Worm (Caenorhabditis elegans) whole organism, young adult: ENCODE results near the gene T09A5.5.

Experiments
- B0261.1 ChIP-seq: sonication (generic microtip); optimal IDR thresholded peaks from 2 replicates; lab custom pipeline; 2016; ENCODE audit warnings: mild to moderate bottlenecking, missing genetic modification characterization, moderate library complexity, missing compliant biosample characterization
- B0336.3 ChIP-seq: fragments of 200-800 bp; sonication (Bioruptor generic); IDR thresholded peaks from 2 replicates; pipeline ENCODE4 v1.3.6; 2022; ENCODE audit warnings: missing genetic modification characterization, missing compliant biosample characterization
- C17E4.6 ChIP-seq: fragments of 200-800 bp; sonication (Bioruptor generic); IDR thresholded peaks from 2 replicates; pipeline ENCODE4 v1.3.6; 2022; ENCODE audit warnings: missing genetic modification reagents, missing genetic modification characterization, missing compliant biosample characterization
- D2030.7 ChIP-seq: fragments of 200-800 bp; sonication (Bioruptor generic); IDR thresholded peaks from 2 replicates; pipeline ENCODE4 v1.3.6; 2022; ENCODE audit warnings: missing genetic modification reagents, missing genetic modification characterization, missing compliant biosample characterization
- F33H1.4 ChIP-seq: fragments of 200-800 bp; sonication (Bioruptor generic); IDR thresholded peaks from 2 replicates; pipeline ENCODE4 v1.3.6; 2022; ENCODE audit warnings: missing genetic modification reagents, missing genetic modification characterization, missing compliant biosample characterization
- F37B4.10 ChIP-seq: fragments of 200-800 bp; sonication (Bioruptor generic); IDR thresholded peaks from 2 replicates; pipeline ENCODE4 v1.3.6; 2022; ENCODE audit warnings: missing genetic modification characterization, missing compliant biosample characterization
- F57C9.4 ChIP-seq: sonication (generic microtip); optimal IDR thresholded peaks from 2 replicates; lab custom pipeline; 2017; ENCODE audit warnings: mild to moderate bottlenecking, missing genetic modification characterization, missing compliant biosample characterization
- Y53F4B.3 ChIP-seq: fragments of 200-800 bp; sonication (Bioruptor generic); IDR thresholded peaks from 2 replicates; pipeline ENCODE4 v1.3.6; 2022; ENCODE audit warnings: missing genetic modification reagents, missing genetic modification characterization, missing compliant biosample characterization
- Y53G8AR.9 ChIP-seq: fragments of 200-800 bp; sonication (Bioruptor generic); conservative IDR thresholded peaks from 2 replicates; pipeline ENCODE4 v1.3.6; 2022; ENCODE audit warnings: missing genetic modification reagents, missing genetic modification characterization, missing compliant biosample characterization
- Y67H2A.10 ChIP-seq: fragments of 200-800 bp; sonication (Bioruptor generic); conservative IDR thresholded peaks from 2 replicates; pipeline ENCODE4 v1.3.6; 2022; ENCODE audit warnings: missing genetic modification reagents, missing genetic modification characterization, missing compliant biosample characterization
- Y79H2A.3 ChIP-seq: fragments of 200-800 bp; sonication (Bioruptor generic); conservative IDR thresholded peaks from 2 replicates; pipeline ENCODE4 v1.3.6; 2022; ENCODE audit warnings: missing genetic modification reagents, missing genetic modification characterization, missing compliant biosample characterization
- Y95B8A.8 ChIP-seq: fragments of 200-800 bp; sonication (Bioruptor generic); IDR thresholded peaks from 2 replicates; pipeline ENCODE4 v1.3.6; 2022; ENCODE audit warnings: missing genetic modification reagents, missing genetic modification characterization, missing compliant biosample characterization
- athp-1 ChIP-seq: sonication (generic microtip); optimal IDR thresholded peaks from 2 replicates; lab custom pipeline; 2017; ENCODE audit warnings: mild to moderate bottlenecking, missing genetic modification characterization, missing compliant biosample characterization
- attf-3 ChIP-seq: fragments of 200-800 bp; sonication (Bioruptor generic); conservative IDR thresholded peaks from 2 replicates; pipeline ENCODE4 v1.3.6; 2022; ENCODE audit warnings: missing genetic modification reagents, missing genetic modification characterization, missing compliant biosample characterization
- cebp-1 ChIP-seq, 2 experiments: fragments of 200-800 bp in 1 of 2; sonication (Bioruptor generic) in 1 of 2; sonication (generic microtip) in 1 of 2; IDR thresholded peaks in 1 of 2; optimal IDR thresholded peaks in 1 of 2; 2 replicates each; pipeline versions ENCODE4 v1.3.6 to Lab custom; 2017 to 2022; ENCODE audit warnings: missing compliant biosample characterization in 2 of 2, missing genetic modification characterization in 2 of 2, mild to moderate bottlenecking in 1 of 2, missing genetic modification reagents in 1 of 2, moderate library complexity in 1 of 2
- cebp-2 ChIP-seq: fragments of 200-800 bp; sonication (Bioruptor generic); IDR thresholded peaks from 2 replicates; pipeline ENCODE4 v1.3.6; 2022; ENCODE audit warnings: missing genetic modification characterization, missing compliant biosample characterization
- ceh-100 ChIP-seq: fragments of 200-800 bp; sonication (Bioruptor generic); IDR thresholded peaks from 2 replicates; pipeline ENCODE4 v1.3.6; 2022; ENCODE audit warnings: missing genetic modification reagents, missing genetic modification characterization, missing compliant biosample characterization
- ceh-91 ChIP-seq: fragments of 200-800 bp; sonication (Bioruptor generic); IDR thresholded peaks from 2 replicates; pipeline ENCODE4 v1.3.6; 2022; ENCODE audit warnings: missing genetic modification reagents, missing genetic modification characterization, missing compliant biosample characterization
- chd-7 ChIP-seq: sonication (generic microtip); optimal IDR thresholded peaks from 2 replicates; lab custom pipeline; 2016; ENCODE audit warnings: mild to moderate bottlenecking, missing genetic modification characterization, moderate library complexity, missing compliant biosample characterization
- die-1 ChIP-seq: sonication (generic microtip); optimal IDR thresholded peaks from 2 replicates; lab custom pipeline; 2016; ENCODE audit warnings: missing genotype, mild to moderate bottlenecking, missing genetic modification characterization, missing compliant biosample characterization
- efl-1 ChIP-seq: fragments of 150-350 bp; optimal IDR thresholded peaks from 2 replicates; lab custom pipeline; 2014; ENCODE audit warnings: missing biosample characterization, missing genetic modification reagents, missing genetic modification characterization
- egl-44 ChIP-seq: fragments of 200-800 bp; sonication (Bioruptor generic); IDR thresholded peaks from 2 replicates; pipeline ENCODE4 v1.3.6; 2022; ENCODE audit warnings: missing genetic modification reagents, missing genetic modification characterization, missing compliant biosample characterization
- egrh-3 ChIP-seq: fragments of 200-800 bp; sonication (Bioruptor generic); IDR thresholded peaks from 2 replicates; pipeline ENCODE4 v1.3.6; 2022; ENCODE audit warnings: missing genetic modification reagents, missing genetic modification characterization, missing compliant biosample characterization
- him-1 ChIP-seq: sonication (generic microtip); optimal IDR thresholded peaks from 2 replicates; lab custom pipeline; 2016; ENCODE audit warnings: missing genotype, missing genetic modification reagents, missing genetic modification characterization, missing compliant biosample characterization
- hmg-1.2 ChIP-seq: fragments of 200-800 bp; sonication (Bioruptor generic); IDR thresholded peaks from 2 replicates; pipeline ENCODE4 v1.3.6; 2022; ENCODE audit warnings: missing genetic modification reagents, missing genetic modification characterization, missing compliant biosample characterization
- hsf-1 ChIP-seq: fragments of 200-800 bp; sonication (Bioruptor generic); IDR thresholded peaks from 2 replicates; pipeline ENCODE4 v1.3.6; 2022; ENCODE audit warnings: missing genetic modification reagents, missing genetic modification characterization, missing compliant biosample characterization
- let-607 ChIP-seq, 2 experiments: fragments of 200-800 bp in 1 of 2; sonication (Bioruptor generic) in 1 of 2; sonication (generic microtip) in 1 of 2; optimal IDR thresholded peaks; 2 replicates each; lab custom pipeline; 2016 to 2018; ENCODE audit warnings: mild to moderate bottlenecking in 2 of 2, missing compliant biosample characterization in 2 of 2, missing genetic modification characterization in 2 of 2, moderate library complexity in 2 of 2, missing genotype in 1 of 2
- lin-54 ChIP-seq: fragments of 200-800 bp; sonication (Bioruptor generic); optimal IDR thresholded peaks from 2 replicates; lab custom pipeline; 2018; ENCODE audit warnings: mild to moderate bottlenecking, missing genetic modification characterization, missing compliant biosample characterization
- lsl-1 ChIP-seq: fragments of 200-800 bp; sonication (Bioruptor generic); optimal IDR thresholded peaks from 2 replicates; lab custom pipeline; 2018; ENCODE audit warnings: mild to moderate bottlenecking, missing genetic modification characterization, moderate library complexity, missing compliant biosample characterization
- madf-6 ChIP-seq: fragments of 200-800 bp; sonication (Bioruptor generic); IDR thresholded peaks from 2 replicates; pipeline ENCODE4 v1.3.6; 2022; ENCODE audit warnings: missing genetic modification reagents, missing genetic modification characterization, missing compliant biosample characterization
- mes-4 ChIP-seq: sonication (generic microtip); optimal IDR thresholded peaks from 2 replicates; lab custom pipeline; 2016; ENCODE audit warnings: missing genotype, missing genetic modification characterization, missing compliant biosample characterization
- nhr-120 ChIP-seq: fragments of 200-800 bp; sonication (Bioruptor generic); IDR thresholded peaks from 2 replicates; pipeline ENCODE4 v1.3.6; 2022; ENCODE audit warnings: missing genetic modification characterization, missing compliant biosample characterization
- nhr-90 ChIP-seq: sonication (generic microtip); optimal IDR thresholded peaks from 2 replicates; lab custom pipeline; 2016; ENCODE audit warnings: missing genotype, mild to moderate bottlenecking, missing genetic modification characterization, missing compliant biosample characterization
- repo-1 ChIP-seq: sonication (generic microtip); optimal IDR thresholded peaks from 2 replicates; lab custom pipeline; 2017; ENCODE audit warnings: mild to moderate bottlenecking, missing genetic modification characterization, missing compliant biosample characterization
- rpc-1 ChIP-seq, 2 experiments: fragments of 150-350 bp in 1 of 2; sonication (generic microtip) in 1 of 2; optimal IDR thresholded peaks; 2 replicates each; lab custom pipeline; 2014 to 2018; ENCODE audit warnings: missing biosample characterization in 1 of 2, missing genetic modification characterization in 1 of 2, missing genetic modification reagents in 1 of 2, missing genotype in 1 of 2
- snpc-1.3 ChIP-seq: sonication (generic microtip); optimal IDR thresholded peaks from 2 replicates; lab custom pipeline; 2017; ENCODE audit warnings: missing genetic modification characterization, mild to moderate bottlenecking, missing compliant biosample characterization, antibody characterized with exemption, moderate library complexity, missing genotype, missing genetic modification reagents; ENCODE audit not compliant: insufficient read depth
- unc-130 ChIP-seq: sonication (generic microtip); optimal IDR thresholded peaks from 2 replicates; lab custom pipeline; 2016; ENCODE audit warnings: missing genetic modification reagents, missing genetic modification characterization, missing compliant biosample characterization
- zfh-2 ChIP-seq: fragments of 200-800 bp; sonication (Bioruptor generic); conservative IDR thresholded peaks from 2 replicates; pipeline ENCODE4 v1.3.6; 2022; ENCODE audit warnings: missing genetic modification reagents, missing genetic modification characterization, missing compliant biosample characterization
- ztf-28 ChIP-seq: fragments of 200-800 bp; sonication (Bioruptor generic); IDR thresholded peaks from 2 replicates; pipeline ENCODE4 v1.3.6; 2022; ENCODE audit warnings: missing genetic modification reagents, missing genetic modification characterization, missing compliant biosample characterization
- ztf-6 ChIP-seq: fragments of 200-800 bp; sonication (Bioruptor generic); IDR thresholded peaks from 2 replicates; pipeline ENCODE4 v1.3.6; 2022; ENCODE audit warnings: missing genetic modification reagents, missing genetic modification characterization, missing compliant biosample characterization

T09A5.5 gene

ce11 chrII:7866081-7866480, 12.5 kb upstream of the T09A5.5 start (continued):
- peak; percentile 80 for TF ChIP-seq him-1 (tag; lab: Kevin White, UChicago)
- peak; percentile 76 for TF ChIP-seq unc-130 (GFP tag; lab: Kevin White, UChicago)
- 0 out of 2 replicates have a peak, but pooled peaks have one; percentile 65 for TF ChIP-seq Y95B8A.8 (GFP tag; lab: Robert Waterston, UW)
- no peak for TF ChIP-seq ztf-6 (GFP tag; lab: Robert Waterston, UW)
- TF ChIP-seq cebp-2 (GFP tag; lab: Robert Waterston, UW), result 0 out of 2 replicates have a peak, but pooled peaks have one; percentile 33
- TF ChIP-seq cebp-1 (GFP tag; IDR thresholded peaks at IDR 0.05; lab: Robert Waterston, UW), result no peak
- TF ChIP-seq cebp-1 (tag; optimal IDR thresholded peaks at IDR 0.05; lab: Kevin White, UChicago), result peak; percentile 6
- TF ChIP-seq hsf-1 (GFP tag; lab: Robert Waterston, UW), result 0 out of 2 replicates have a peak, but pooled peaks have one; percentile 9
- no peak for TF ChIP-seq F57C9.4
- peak; percentile 54 for TF ChIP-seq madf-6 (GFP tag; lab: Robert Waterston, UW)
- peak; percentile 24 for TF ChIP-seq snpc-1.3

ce11 chrII:7864892-7865291, 11.3 kb upstream of the T09A5.5 start:
- no peak for TF ChIP-seq nhr-90
- no peak for TF ChIP-seq cebp-2 (GFP tag; lab: Robert Waterston, UW)
- TF ChIP-seq B0261.1 (tag; lab: Kevin White, UChicago), result no peak
- TF ChIP-seq mes-4 (tag; lab: Kevin White, UChicago), result no peak
- no peak for TF ChIP-seq F37B4.10 (GFP tag; lab: Robert Waterston, UW)
- no peak for TF ChIP-seq snpc-1.3
- no peak for TF ChIP-seq repo-1 (tag; lab: Kevin White, UChicago)
- no peak for TF ChIP-seq ceh-91 (GFP tag; lab: Robert Waterston, UW)

- TF ChIP-seq let-607 (tag; optimal IDR thresholded peaks at IDR 0.05; lab: Kevin White, UChicago) (peak; percentile 63 to 72), rpc-1 (optimal IDR thresholded peaks at IDR 0.05; lab: Kevin White, UChicago) (no peak), rpc-1 (tag; optimal IDR thresholded peaks at IDR 0.05; lab: Kevin White, UChicago) (no peak), attf-3 (GFP tag; lab: Robert Waterston, UW) (peak; percentile 22; the same call in 1 of the 2 replicates)
These were observed 10.6 kb upstream of the T09A5.5 start, which contains the start of gene ostb-1 for ce11 chrII:7864207-7864606. ostb-1 (plus strand) TSS chrII:7864507.

ce11 chrII:7863480-7864125, 10.0 kb upstream of the T09A5.5 start:
- TF ChIP-seq Y53G8AR.9 (0 out of 2 replicates have a peak, but pooled peaks have one; percentile 58), madf-6 (GFP tag; lab: Robert Waterston, UW) (peak; percentile 33; the same call in 1 of the 2 replicates), hsf-1 (GFP tag; lab: Robert Waterston, UW) (peak; percentile 59), die-1 (peak; percentile 9), nhr-120 (GFP tag; lab: Robert Waterston, UW) (no peak), C17E4.6 (0 out of 2 replicates have a peak, but pooled peaks have one; percentile 40), Y53F4B.3 (GFP tag; lab: Robert Waterston, UW) (no peak), lin-54 (GFP tag; lab: Kevin White, UChicago) (peak; percentile 75), zfh-2 (GFP tag; lab: Robert Waterston, UW) (peak; percentile 90), ceh-100 (GFP tag; lab: Robert Waterston, UW) (0 out of 2 replicates have a peak, but pooled peaks have one; percentile 10), Y67H2A.10 (GFP tag; lab: Robert Waterston, UW) (0 out of 2 replicates have a peak, but pooled peaks have one; percentile 11), egrh-3 (peak; percentile 79; the same call in 1 of the 2 replicates), D2030.7 (GFP tag; lab: Robert Waterston, UW) (0 out of 2 replicates have a peak, but pooled peaks have one; percentile 34), B0336.3 (GFP tag; lab: Robert Waterston, UW) (peak; percentile 50), chd-7 (tag; lab: Kevin White, UChicago) (peak; percentile 21), egl-44 (GFP tag; lab: Robert Waterston, UW) (no peak), efl-1 (GFP tag; lab: Kevin White, UChicago) (peak; percentile 59), hmg-1.2 (GFP tag; lab: Robert Waterston, UW) (0 out of 2 replicates have a peak, but pooled peaks have one; percentile 17), lsl-1 (GFP tag; lab: Kevin White, UChicago) (peak; percentile 13), ztf-28 (0 out of 2 replicates have a peak, but pooled peaks have one; percentile 6), him-1 (tag; lab: Kevin White, UChicago) (peak; percentile 41), athp-1 (tag; lab: Kevin White, UChicago) (peak; percentile 25), Y79H2A.3 (GFP tag; lab: Robert Waterston, UW) (0 out of 2 replicates have a peak, but pooled peaks have one; percentile 25), F33H1.4 (peak; percentile 71)
